Worm (Caenorhabditis elegans) whole organism, late embryonic: ENCODE measurements around the gene F59E12.9.

Experiments
- C08G9.2 ChIP-seq: sonication (generic microtip); optimal IDR thresholded peaks from 2 replicates; lab custom pipeline; 2016; ENCODE audit warnings: mild to moderate bottlenecking, missing genetic modification characterization, moderate library complexity, missing compliant biosample characterization
- C38D4.7 ChIP-seq: fragments of 200-800 bp; sonication (Bioruptor generic); optimal IDR thresholded peaks from 2 replicates; lab custom pipeline; 2018; ENCODE audit warnings: mild to moderate bottlenecking, missing genetic modification characterization, moderate library complexity, missing compliant biosample characterization
- K02D7.2 ChIP-seq: sonication (generic microtip); optimal IDR thresholded peaks from 2 replicates; lab custom pipeline; 2017; ENCODE audit warnings: mild to moderate bottlenecking, missing genetic modification characterization, missing compliant biosample characterization
- K09A11.1 ChIP-seq: sonication (generic microtip); optimal IDR thresholded peaks from 2 replicates; lab custom pipeline; 2017; ENCODE audit warnings: antibody characterized with exemption, mild to moderate bottlenecking, missing genetic modification characterization, missing compliant biosample characterization; ENCODE audit not compliant: insufficient read depth
- ahr-1 ChIP-seq: sonication (generic microtip); optimal IDR thresholded peaks from 2 replicates; lab custom pipeline; 2016; ENCODE audit warnings: missing genetic modification characterization, missing compliant biosample characterization
- ama-1 ChIP-seq: fragments of 150-350 bp; optimal IDR thresholded peaks from 2 replicates; lab custom pipeline; 2014
- ceh-18 ChIP-seq: sonication (generic microtip); optimal IDR thresholded peaks from 2 replicates; lab custom pipeline; 2016; ENCODE audit warnings: missing genetic modification characterization, missing compliant biosample characterization
- ceh-19 ChIP-seq: fragments of 200-800 bp; sonication (Bioruptor generic); optimal IDR thresholded peaks from 2 replicates; lab custom pipeline; 2018; ENCODE audit warnings: mild to moderate bottlenecking, missing genetic modification characterization, missing compliant biosample characterization
- ceh-2 ChIP-seq: sonication (generic microtip); optimal IDR thresholded peaks from 2 replicates; lab custom pipeline; 2016; ENCODE audit warnings: missing genotype, missing genetic modification characterization, missing compliant biosample characterization
- ceh-22 ChIP-seq: sonication (generic microtip); optimal IDR thresholded peaks from 2 replicates; lab custom pipeline; 2017; ENCODE audit warnings: missing biosample characterization, missing genetic modification characterization
- ceh-24 ChIP-seq: sonication (generic microtip); optimal IDR thresholded peaks from 2 replicates; lab custom pipeline; 2016; ENCODE audit warnings: mild to moderate bottlenecking, missing genetic modification characterization, missing compliant biosample characterization
- ceh-30 ChIP-seq: fragments of 150-350 bp; optimal IDR thresholded peaks from 2 replicates; lab custom pipeline; 2014; ENCODE audit warnings: missing biosample characterization, missing genetic modification characterization
- ceh-31 ChIP-seq: sonication (generic microtip); optimal IDR thresholded peaks from 2 replicates; lab custom pipeline; 2016; ENCODE audit warnings: missing genetic modification characterization, missing compliant biosample characterization
- ceh-34 ChIP-seq: sonication (generic microtip); optimal IDR thresholded peaks from 2 replicates; lab custom pipeline; 2016; ENCODE audit warnings: mild to moderate bottlenecking, missing genetic modification characterization, missing compliant biosample characterization
- ceh-45 ChIP-seq: fragments of 200-800 bp; sonication (Bioruptor generic); IDR thresholded peaks from 2 replicates; pipeline ENCODE4 v1.3.6; 2022; ENCODE audit warnings: missing genetic modification reagents, missing genetic modification characterization, missing compliant biosample characterization
- ceh-6 ChIP-seq: fragments of 200-800 bp; sonication (Bioruptor generic); optimal IDR thresholded peaks from 2 replicates; lab custom pipeline; 2018; ENCODE audit warnings: mild to moderate bottlenecking, missing genetic modification characterization, missing compliant biosample characterization
- ceh-9 ChIP-seq: sonication (generic microtip); optimal IDR thresholded peaks from 2 replicates; lab custom pipeline; 2016; ENCODE audit warnings: mild to moderate bottlenecking, missing genetic modification characterization, inconsistent platforms, missing compliant biosample characterization
- dve-1 ChIP-seq: sonication (generic microtip); optimal IDR thresholded peaks from 2 replicates; lab custom pipeline; 2017; ENCODE audit warnings: antibody characterized with exemption, mild to moderate bottlenecking, missing genetic modification characterization, missing compliant biosample characterization
- elt-2 ChIP-seq: sonication (generic microtip); optimal IDR thresholded peaks from 2 replicates; lab custom pipeline; 2016; ENCODE audit warnings: missing genetic modification reagents, missing genetic modification characterization, missing compliant biosample characterization
- ets-4 ChIP-seq: sonication (generic microtip); optimal IDR thresholded peaks from 2 replicates; lab custom pipeline; 2016; ENCODE audit warnings: missing genetic modification characterization, missing compliant biosample characterization
- fkh-10 ChIP-seq: fragments of 150-350 bp; optimal IDR thresholded peaks from 2 replicates; lab custom pipeline; 2014; ENCODE audit warnings: missing biosample characterization, missing genetic modification reagents, missing genetic modification characterization
- fkh-6 ChIP-seq: sonication (generic microtip); optimal IDR thresholded peaks from 2 replicates; lab custom pipeline; 2016; ENCODE audit warnings: missing genetic modification characterization, missing compliant biosample characterization
- gmeb-2 ChIP-seq: sonication (generic microtip); optimal IDR thresholded peaks from 2 replicates; lab custom pipeline; 2016; ENCODE audit warnings: missing genetic modification characterization, inconsistent platforms, missing compliant biosample characterization
- hlh-13 ChIP-seq: fragments of 200-800 bp; sonication (Bioruptor generic); optimal IDR thresholded peaks from 2 replicates; lab custom pipeline; 2018; ENCODE audit warnings: mild to moderate bottlenecking, missing genetic modification characterization, missing compliant biosample characterization
- hlh-15 ChIP-seq: sonication (generic microtip); optimal IDR thresholded peaks from 2 replicates; lab custom pipeline; 2016; ENCODE audit warnings: missing genetic modification characterization, missing compliant biosample characterization
- lim-6 ChIP-seq: sonication (generic microtip); optimal IDR thresholded peaks from 2 replicates; lab custom pipeline; 2016; ENCODE audit warnings: missing genetic modification characterization, missing compliant biosample characterization
- lin-11 ChIP-seq: fragments of 200-800 bp; sonication (Bioruptor generic); optimal IDR thresholded peaks from 2 replicates; lab custom pipeline; 2018; ENCODE audit warnings: mild to moderate bottlenecking, missing genetic modification characterization, missing compliant biosample characterization
- madf-2 ChIP-seq: sonication (generic microtip); optimal IDR thresholded peaks from 2 replicates; lab custom pipeline; 2017; ENCODE audit warnings: missing genetic modification characterization, missing compliant biosample characterization
- nfya-1 ChIP-seq: sonication (generic microtip); optimal IDR thresholded peaks from 2 replicates; lab custom pipeline; 2017; ENCODE audit warnings: missing genetic modification characterization, mild to moderate bottlenecking, missing compliant biosample characterization, antibody characterized with exemption, moderate library complexity
- nhr-11 ChIP-seq: fragments of 150-350 bp; optimal IDR thresholded peaks from 2 replicates; lab custom pipeline; 2014; ENCODE audit warnings: missing biosample characterization, missing genetic modification characterization
- nhr-232 ChIP-seq: sonication (generic microtip); optimal IDR thresholded peaks from 2 replicates; lab custom pipeline; 2016; ENCODE audit warnings: missing genetic modification characterization, missing compliant biosample characterization
- odd-2 ChIP-seq: sonication (generic microtip); optimal IDR thresholded peaks from 2 replicates; lab custom pipeline; 2017; ENCODE audit warnings: antibody characterized with exemption, mild to moderate bottlenecking, missing genetic modification characterization, missing compliant biosample characterization
- pag-3 ChIP-seq: sonication (generic microtip); optimal IDR thresholded peaks from 2 replicates; lab custom pipeline; 2016; ENCODE audit warnings: missing compliant biosample characterization, missing genetic modification characterization, borderline replicate concordance
- pat-9 ChIP-seq: fragments of 200-800 bp; sonication (Bioruptor generic); optimal IDR thresholded peaks from 2 replicates; lab custom pipeline; 2018; ENCODE audit warnings: mild to moderate bottlenecking, missing genetic modification characterization, moderate library complexity, missing compliant biosample characterization
- pax-1 ChIP-seq: fragments of 150-350 bp; optimal IDR thresholded peaks from 2 replicates; lab custom pipeline; 2014; ENCODE audit warnings: missing biosample characterization, missing genetic modification characterization
- pha-2 ChIP-seq: sonication (generic microtip); optimal IDR thresholded peaks from 2 replicates; lab custom pipeline; 2017; ENCODE audit warnings: mild to moderate bottlenecking, missing genetic modification characterization, missing compliant biosample characterization
- pros-1 ChIP-seq: fragments of 150-350 bp; optimal IDR thresholded peaks from 2 replicates; lab custom pipeline; 2014; ENCODE audit warnings: missing biosample characterization, missing genetic modification reagents, missing genetic modification characterization
- ref-2 ChIP-seq: sonication (generic microtip); optimal IDR thresholded peaks from 2 replicates; lab custom pipeline; 2016; ENCODE audit warnings: missing genetic modification characterization, missing compliant biosample characterization
- rnt-1 ChIP-seq: sonication (generic microtip); optimal IDR thresholded peaks from 2 replicates; lab custom pipeline; 2016; ENCODE audit warnings: missing genetic modification characterization, missing compliant biosample characterization
- sox-4 ChIP-seq: sonication (generic microtip); optimal IDR thresholded peaks from 2 replicates; lab custom pipeline; 2017; ENCODE audit warnings: mild to moderate bottlenecking, missing genetic modification characterization, inconsistent platforms, missing compliant biosample characterization
- tbx-2 ChIP-seq: sonication (generic microtip); optimal IDR thresholded peaks from 2 replicates; lab custom pipeline; 2016; ENCODE audit warnings: missing genetic modification characterization, missing compliant biosample characterization
- tbx-7 ChIP-seq: sonication (generic microtip); optimal IDR thresholded peaks from 2 replicates; lab custom pipeline; 2016; ENCODE audit warnings: missing genotype, missing genetic modification characterization, missing compliant biosample characterization
- unc-55 ChIP-seq: sonication (generic microtip); optimal IDR thresholded peaks from 2 replicates; lab custom pipeline; 2017; ENCODE audit warnings: missing biosample characterization, missing genetic modification reagents, missing genetic modification characterization
- unc-86 ChIP-seq: sonication (generic microtip); optimal IDR thresholded peaks from 2 replicates; lab custom pipeline; 2016; ENCODE audit warnings: missing genetic modification characterization, missing compliant biosample characterization
- zip-5 ChIP-seq: sonication (generic microtip); optimal IDR thresholded peaks from 2 replicates; lab custom pipeline; 2016; ENCODE audit warnings: missing genetic modification characterization, missing compliant biosample characterization
- ztf-16 ChIP-seq: sonication (generic microtip); optimal IDR thresholded peaks from 2 replicates; lab custom pipeline; 2017; ENCODE audit warnings: missing genetic modification characterization, missing compliant biosample characterization

F59E12.9 gene

ce11 chrII:5661735-5662177 lies 14.9 kb upstream of the F59E12.9 start (continued):
- TF ChIP-seq fkh-10 (GFP tag; lab: Kevin White, UChicago) (no peak), elt-2 (tag; lab: Kevin White, UChicago) (peak; percentile 83), pag-3 (tag; lab: Kevin White, UChicago) (no peak), dve-1 (tag; lab: Kevin White, UChicago) (peak; percentile 90), nfya-1 (tag; lab: Kevin White, UChicago) (peak; percentile 97), ceh-9 (tag; lab: Kevin White, UChicago) (no peak), nhr-232 (peak; percentile 42), ceh-24 (tag; lab: Kevin White, UChicago) (peak; percentile 63), pat-9 (tag; lab: Kevin White, UChicago) (peak; percentile 85), fkh-6 (tag; lab: Kevin White, UChicago) (no peak), nhr-11 (peak; percentile 38), rnt-1 (peak; percentile 78), pros-1 (tag; lab: Kevin White, UChicago) (peak; percentile 92), ama-1 (peak; percentile 98), ahr-1 (tag; lab: Kevin White, UChicago) (peak; percentile 55), unc-55 (GFP tag; lab: Kevin White, UChicago) (peak; percentile 66), ztf-16 (tag; lab: Kevin White, UChicago) (no peak)
- TF ChIP-seq, all 69 proteins: peak for 54

- TF ChIP-seq ref-2 (tag; lab: Kevin White, UChicago) (peak; percentile 30), lin-11 (peak; percentile 55), tbx-7 (peak; percentile 14), unc-55 (GFP tag; lab: Kevin White, UChicago) (peak; percentile 70), ceh-31 (tag; lab: Kevin White, UChicago) (peak; percentile 78), hlh-15 (no peak), ceh-2 (tag; lab: Kevin White, UChicago) (no peak), ceh-19 (peak; percentile 4), pag-3 (tag; lab: Kevin White, UChicago) (no peak), C08G9.2 (no peak), ceh-18 (peak; percentile 17), ceh-24 (tag; lab: Kevin White, UChicago) (no peak), lim-6 (no peak), odd-2 (tag; lab: Kevin White, UChicago) (no peak), gmeb-2 (tag; lab: Kevin White, UChicago) (peak; percentile 59), ceh-34 (tag; lab: Kevin White, UChicago) (peak; percentile 9), ceh-9 (tag; lab: Kevin White, UChicago) (no peak), hlh-13 (GFP tag; lab: Kevin White, UChicago) (no peak), sox-4 (tag; lab: Kevin White, UChicago) (peak; percentile 60), C38D4.7 (GFP tag; lab: Kevin White, UChicago) (no peak), dve-1 (tag; lab: Kevin White, UChicago) (peak; percentile 27), ztf-16 (tag; lab: Kevin White, UChicago) (no peak), zip-5 (tag; lab: Kevin White, UChicago) (no peak), ceh-22 (tag; lab: Kevin White, UChicago) (peak; percentile 53), madf-2 (tag; lab: Kevin White, UChicago) (peak; percentile 55), ahr-1 (tag; lab: Kevin White, UChicago) (no peak), pax-1 (tag; lab: Kevin White, UChicago) (peak; percentile 37), ceh-30 (tag; lab: Kevin White, UChicago) (no peak), elt-2 (tag; lab: Kevin White, UChicago) (peak; percentile 67), ets-4 (tag; lab: Kevin White, UChicago) (peak; percentile 23), ceh-45 (GFP tag; lab: Robert Waterston, UW) (peak; percentile 58; the same call in 1 of the 2 replicates), tbx-2 (tag; lab: Kevin White, UChicago) (peak; percentile 73), K09A11.1 (no peak), K02D7.2 (tag; lab: Kevin White, UChicago) (no peak), ama-1 (peak; percentile 98), fkh-6 (tag; lab: Kevin White, UChicago) (peak; percentile 56), fkh-10 (GFP tag; lab: Kevin White, UChicago) (no peak), unc-86 (no peak), pha-2 (peak; percentile 29), ceh-6 (GFP tag; lab: Kevin White, UChicago) (peak; percentile 33), nhr-11 (no peak)
Measured at ce11 chrII:5660736-5661734, 14.2 kb upstream of the F59E12.9 start, which contains the start of the genes ift-43 and mdt-26. Gene ift-43 (minus strand): TSS chrII:5660786. Gene mdt-26 (plus strand): TSS chrII:5661181.
